Fruit fly (Drosophila melanogaster) whole organism, embryonic: ENCODE measurements around the gene inaE.

Experiments used
- CG10274 ChIP-seq: fragments of 200-800 bp; sonication (Bioruptor generic); optimal IDR thresholded peaks from 3 replicates; lab custom pipeline; 2017; ENCODE audit warnings: missing biosample characterization, mild to moderate bottlenecking, missing genetic modification characterization
- CG10462 ChIP-seq: fragments of 200-800 bp; sonication (Bioruptor generic); optimal IDR thresholded peaks from 2 replicates; lab custom pipeline; 2016; ENCODE audit warnings: missing biosample characterization, missing genetic modification characterization
- CG10654 ChIP-seq: fragments of 200-800 bp; sonication (Bioruptor generic); optimal IDR thresholded peaks from 2 replicates; lab custom pipeline; 2016; ENCODE audit warnings: missing biosample characterization, missing genetic modification characterization
- CG12155 ChIP-seq: fragments of 200-800 bp; sonication (Bioruptor generic); optimal IDR thresholded peaks from 3 replicates; lab custom pipeline; 2016; ENCODE audit warnings: missing biosample characterization, missing genetic modification characterization
- CG14441 ChIP-seq: fragments of 200-800 bp; sonication (Bioruptor generic); IDR thresholded peaks from 2 replicates; pipeline ENCODE4 v1.3.6; 2022; ENCODE audit warnings: missing biosample characterization, missing genetic modification characterization
- CG2116 ChIP-seq: fragments of 200-800 bp; sonication (Bioruptor generic); optimal IDR thresholded peaks from 3 replicates; lab custom pipeline; 2018; ENCODE audit warnings: missing biosample characterization, mild to moderate bottlenecking, missing genetic modification characterization
- CG2120 ChIP-seq: fragments of 200-800 bp; sonication (Bioruptor generic); optimal IDR thresholded peaks from 3 replicates; lab custom pipeline; 2016; ENCODE audit warnings: missing biosample characterization, missing genetic modification characterization
- CG3065 ChIP-seq: fragments of 200-800 bp; sonication (Bioruptor generic); optimal IDR thresholded peaks from 2 replicates; lab custom pipeline; 2016; ENCODE audit warnings: missing biosample characterization, missing genetic modification characterization
- CG3163 ChIP-seq: fragments of 200-800 bp; sonication (Bioruptor generic); optimal IDR thresholded peaks from 3 replicates; lab custom pipeline; 2016; ENCODE audit warnings: missing biosample characterization, missing genetic modification characterization
- CG34422 ChIP-seq: fragments of 200-800 bp; sonication (Bioruptor generic); IDR thresholded peaks from 3 replicates; pipeline ENCODE4 v1.3.6; 2022; ENCODE audit warnings: missing biosample characterization, missing genetic modification characterization
- CG4360 ChIP-seq: fragments of 200-800 bp; sonication (Bioruptor generic); IDR thresholded peaks from 2 replicates; pipeline ENCODE4 v1.3.6; 2022; ENCODE audit warnings: missing biosample characterization, missing genetic modification characterization
- CG4424 ChIP-seq: fragments of 200-800 bp; sonication (Bioruptor generic); optimal IDR thresholded peaks from 3 replicates; lab custom pipeline; 2016; ENCODE audit warnings: missing biosample characterization, missing genetic modification characterization
- CG4617 ChIP-seq: fragments of 200-800 bp; sonication (Bioruptor generic); optimal IDR thresholded peaks from 3 replicates; lab custom pipeline; 2016; ENCODE audit warnings: missing biosample characterization, missing genetic modification characterization, borderline replicate concordance
- CG5180 ChIP-seq: fragments of 200-800 bp; sonication (Bioruptor generic); optimal IDR thresholded peaks from 3 replicates; lab custom pipeline; 2017; ENCODE audit warnings: missing biosample characterization, missing genetic modification characterization, mild to moderate bottlenecking, moderate library complexity, missing genetic modification reagents
- CrebB ChIP-seq: fragments of 200-800 bp; sonication (Bioruptor generic); optimal IDR thresholded peaks from 3 replicates; lab custom pipeline; 2018; ENCODE audit warnings: missing biosample characterization, mild to moderate bottlenecking, missing genetic modification characterization
- Dip3 ChIP-seq: fragments of 200-800 bp; sonication (Bioruptor generic); optimal IDR thresholded peaks from 3 replicates; lab custom pipeline; 2016; ENCODE audit warnings: missing biosample characterization, missing genetic modification characterization
- Doc3 ChIP-seq: fragments of 200-800 bp; sonication (Bioruptor generic); IDR thresholded peaks from 3 replicates; pipeline ENCODE4 v1.3.6; 2022; ENCODE audit warnings: missing biosample characterization, missing genetic modification characterization; ENCODE audit not compliant: partially characterized antibody
- Drgx ChIP-seq: fragments of 200-800 bp; sonication (Bioruptor generic); IDR thresholded peaks from 2 replicates; pipeline ENCODE4 v1.3.6; 2022; ENCODE audit warnings: missing biosample characterization, missing genetic modification characterization
- Eip74EF ChIP-seq, 2 experiments: fragments of 200-800 bp in 1 of 2; fragments of >200 bp in 1 of 2; sonication (Bioruptor generic) in 1 of 2; optimal IDR thresholded peaks; 2 replicates each; lab custom pipeline; 2017 to 2019; ENCODE audit warnings: missing biosample characterization in 2 of 2, missing genetic modification characterization in 2 of 2, mild to moderate bottlenecking in 1 of 2, moderate library complexity in 1 of 2
- Elba2 ChIP-seq: fragments of 200-800 bp; sonication (Bioruptor generic); optimal IDR thresholded peaks from 3 replicates; lab custom pipeline; 2016; ENCODE audit warnings: missing biosample characterization, missing genetic modification characterization
- Fer3 ChIP-seq: fragments of 200-800 bp; sonication (Bioruptor generic); optimal IDR thresholded peaks from 2 replicates; lab custom pipeline; 2018; ENCODE audit warnings: missing biosample characterization, mild to moderate bottlenecking, missing genetic modification characterization, moderate library complexity
- GATAe ChIP-seq: fragments of 200-800 bp; sonication (Bioruptor generic); conservative IDR thresholded peaks from 2 replicates; pipeline ENCODE4 v1.3.6; 2022; ENCODE audit warnings: missing biosample characterization, missing genetic modification characterization
- Hey ChIP-seq: fragments of 200-800 bp; sonication (Bioruptor generic); optimal IDR thresholded peaks from 3 replicates; lab custom pipeline; 2018; ENCODE audit warnings: missing biosample characterization, mild to moderate bottlenecking, missing genetic modification characterization
- Hmr ChIP-seq: fragments of 200-800 bp; sonication (Bioruptor generic); optimal IDR thresholded peaks from 3 replicates; lab custom pipeline; 2017; ENCODE audit warnings: mild to moderate bottlenecking, missing biosample characterization, missing genetic modification reagents, missing genetic modification characterization
- NFAT ChIP-seq: fragments of 200-800 bp; sonication (Bioruptor generic); IDR thresholded peaks from 2 replicates; pipeline ENCODE4 v1.3.6; 2022; ENCODE audit warnings: missing biosample characterization, missing genetic modification characterization
- Opbp ChIP-seq: fragments of 200-800 bp; sonication (Bioruptor generic); IDR thresholded peaks from 3 replicates; pipeline ENCODE4 v1.3.6; 2022; ENCODE audit warnings: missing biosample characterization, missing genetic modification characterization; ENCODE audit not compliant: partially characterized antibody
- Vsx1 ChIP-seq: fragments of 200-800 bp; sonication (Bioruptor generic); optimal IDR thresholded peaks from 2 replicates; lab custom pipeline; 2017; ENCODE audit warnings: missing biosample characterization, mild to moderate bottlenecking, missing genetic modification characterization, missing genetic modification reagents
- YL-1 ChIP-seq: fragments of 200-800 bp; sonication (Bioruptor generic); optimal IDR thresholded peaks from 3 replicates; lab custom pipeline; 2017; ENCODE audit warnings: missing biosample characterization, mild to moderate bottlenecking, missing genetic modification characterization
- aop ChIP-seq: fragments of 200-800 bp; sonication (Bioruptor generic); IDR thresholded peaks from 2 replicates; pipeline ENCODE4 v1.3.6; 2022; ENCODE audit warnings: missing biosample characterization, missing genetic modification characterization
- cato ChIP-seq: fragments of 200-800 bp; sonication (Bioruptor generic); optimal IDR thresholded peaks from 2 replicates; lab custom pipeline; 2016; ENCODE audit warnings: missing biosample characterization, missing genetic modification characterization, borderline replicate concordance
- caup ChIP-seq: fragments of 200-800 bp; sonication (Bioruptor generic); optimal IDR thresholded peaks from 3 replicates; lab custom pipeline; 2017; ENCODE audit warnings: missing biosample characterization, mild to moderate bottlenecking, missing genetic modification characterization, moderate library complexity; ENCODE audit not compliant: severe bottlenecking
- cg ChIP-seq: fragments of 200-800 bp; sonication (Bioruptor generic); optimal IDR thresholded peaks from 3 replicates; lab custom pipeline; 2019; ENCODE audit warnings: missing biosample characterization, mild to moderate bottlenecking, missing genetic modification characterization, moderate library complexity
- ftz-f1 ChIP-seq: fragments of 200-800 bp; sonication (Bioruptor generic); optimal IDR thresholded peaks from 2 replicates; lab custom pipeline; 2016; ENCODE audit warnings: missing biosample characterization, missing genetic modification characterization
- h ChIP-seq: fragments of >200 bp; optimal IDR thresholded peaks from 2 replicates; lab custom pipeline; 2017
- hkb ChIP-seq, 2 experiments: fragments of 200-800 bp in 1 of 2; fragments of >200 bp in 1 of 2; sonication (Bioruptor generic) in 1 of 2; IDR thresholded peaks in 1 of 2; optimal IDR thresholded peaks in 1 of 2; 2 replicates each; pipeline versions ENCODE4 v1.3.6 to Lab custom; 2017 to 2022; ENCODE audit warnings: missing biosample characterization in 1 of 2, missing genetic modification characterization in 1 of 2
- insv ChIP-seq, 2 experiments: fragments of 200-800 bp; sonication (Bioruptor generic); optimal IDR thresholded peaks; 3 replicates each; lab custom pipeline; 2016 to 2018; ENCODE audit warnings: missing biosample characterization in 2 of 2, missing genetic modification characterization in 2 of 2
- jigr1 ChIP-seq: fragments of 200-800 bp; sonication (Bioruptor generic); IDR thresholded peaks from 3 replicates; pipeline ENCODE4 v1.3.6; 2022; ENCODE audit warnings: missing biosample characterization, missing genetic modification characterization
- kay ChIP-seq: fragments of 200-800 bp; sonication (Bioruptor generic); optimal IDR thresholded peaks from 2 replicates; lab custom pipeline; 2016; ENCODE audit warnings: missing biosample characterization, missing genetic modification characterization
- ken ChIP-seq: fragments of 200-800 bp; sonication (Bioruptor generic); IDR thresholded peaks from 3 replicates; pipeline ENCODE4 v1.3.6; 2022; ENCODE audit warnings: missing biosample characterization, missing genetic modification characterization
- luna ChIP-seq: fragments of 200-800 bp; sonication (Bioruptor generic); optimal IDR thresholded peaks from 2 replicates; lab custom pipeline; 2016; ENCODE audit warnings: missing biosample characterization, missing genetic modification characterization
- nerfin-1 ChIP-seq: fragments of 200-800 bp; sonication (Bioruptor generic); optimal IDR thresholded peaks from 3 replicates; lab custom pipeline; 2019; ENCODE audit warnings: missing biosample characterization, mild to moderate bottlenecking, missing genetic modification characterization, moderate library complexity
- nmo ChIP-seq: fragments of 200-800 bp; sonication (Bioruptor generic); optimal IDR thresholded peaks from 2 replicates; lab custom pipeline; 2018; ENCODE audit warnings: missing biosample characterization, mild to moderate bottlenecking, missing genetic modification characterization, moderate library complexity
- onecut ChIP-seq: fragments of 200-800 bp; sonication (Bioruptor generic); IDR thresholded peaks from 2 replicates; pipeline ENCODE4 v1.3.6; 2022; ENCODE audit warnings: missing biosample characterization, missing genetic modification characterization
- p53 ChIP-seq: fragments of 200-800 bp; sonication (Bioruptor generic); optimal IDR thresholded peaks from 2 replicates; lab custom pipeline; 2016; ENCODE audit warnings: missing biosample characterization, missing genetic modification characterization
- pum ChIP-seq: fragments of 200-800 bp; sonication (Bioruptor generic); optimal IDR thresholded peaks from 2 replicates; lab custom pipeline; 2016; ENCODE audit warnings: missing biosample characterization, missing genetic modification characterization
- run ChIP-seq: fragments of 200-800 bp; sonication (Bioruptor generic); optimal IDR thresholded peaks from 3 replicates; lab custom pipeline; 2018; ENCODE audit warnings: missing biosample characterization, mild to moderate bottlenecking, missing genetic modification characterization
- sc ChIP-seq, 3 experiments: fragments of >200 bp in 2 of 3; fragments of 200-800 bp in 1 of 3; sonication (Bioruptor generic) in 1 of 3; optimal IDR thresholded peaks; 2 replicates in 2 of 3; 3 replicates in 1 of 3; lab custom pipeline; 2017; ENCODE audit warnings: mild to moderate bottlenecking in 1 of 3, missing biosample characterization in 1 of 3, missing genetic modification characterization in 1 of 3, missing genetic modification reagents in 1 of 3
- sob ChIP-seq: fragments of 200-800 bp; sonication (Bioruptor generic); IDR thresholded peaks from 2 replicates; pipeline ENCODE4 v1.3.6; 2022; ENCODE audit warnings: missing biosample characterization, missing genetic modification characterization
- zen ChIP-seq: fragments of 200-800 bp; sonication (Bioruptor generic); optimal IDR thresholded peaks from 3 replicates; lab custom pipeline; 2018; ENCODE audit warnings: missing biosample characterization, mild to moderate bottlenecking, missing genetic modification characterization, moderate library complexity

inaE gene

dm6 chrX:13734866-13735265, 48.6 kb upstream of the inaE start (continued):
- TF ChIP-seq CG2116 (GFP tag; lab: Kevin White, UChicago) (no peak), h (lab: Kevin White, UChicago) (no peak), CG12155 (GFP tag; lab: Kevin White, UChicago) (no peak), sc (optimal IDR thresholded peaks at IDR 0.05; lab: Kevin White, UChicago) (no peak), sc (GFP tag; optimal IDR thresholded peaks at IDR 0.05; lab: Kevin White, UChicago) (no peak), pum (GFP tag; lab: Kevin White, UChicago) (no peak), Drgx (GFP tag; lab: Robert Waterston, UW) (peak; percentile 60), ftz-f1 (GFP tag; lab: Kevin White, UChicago) (no peak), Doc3 (GFP tag; lab: Robert Waterston, UW) (no peak), nmo (GFP tag; lab: Kevin White, UChicago) (no peak), Fer3 (tag; lab: Kevin White, UChicago) (no peak), jigr1 (no peak), CG10462 (GFP tag; lab: Kevin White, UChicago) (no peak), Hmr (no peak), Dip3 (GFP tag; lab: Kevin White, UChicago) (no peak), Hey (tag; lab: Kevin White, UChicago) (no peak), CG2120 (peak; percentile 24), CG4424 (GFP tag; lab: Kevin White, UChicago) (peak; percentile 5), ken (GFP tag; lab: Robert Waterston, UW) (no peak), p53 (GFP tag; lab: Kevin White, UChicago) (no peak), luna (no peak), kay (no peak), Opbp (no peak), CG10654 (GFP tag; lab: Kevin White, UChicago) (no peak), aop (GFP tag; lab: Robert Waterston, UW) (no peak), CG34422 (GFP tag; lab: Robert Waterston, UW) (no peak), NFAT (no peak), CG14441 (GFP tag; lab: Robert Waterston, UW) (no peak), CG3163 (GFP tag; lab: Kevin White, UChicago) (no peak), sob (GFP tag; lab: Robert Waterston, UW) (no peak)

dm6 chrX:13735322-13736173, 48.0 kb upstream of the inaE start:
- TF ChIP-seq CG5180 (GFP tag; lab: Kevin White, UChicago) (no peak), CG4360 (GFP tag; lab: Robert Waterston, UW) (0 out of 2 replicates have a peak, but pooled peaks have one; percentile 15), zen (tag; lab: Kevin White, UChicago) (peak; percentile 7), YL-1 (GFP tag; lab: Kevin White, UChicago) (peak; percentile 25), Drgx (GFP tag; lab: Robert Waterston, UW) (peak; percentile 17; the same call in 1 of the 2 replicates), run (tag; lab: Kevin White, UChicago) (no peak), CrebB (tag; lab: Kevin White, UChicago) (no peak), CG10274 (GFP tag; lab: Kevin White, UChicago) (no peak), cato (no peak), Elba2 (GFP tag; lab: Kevin White, UChicago) (peak; percentile 88), hkb (optimal IDR thresholded peaks at IDR 0.05; lab: Kevin White, UChicago) (no peak), hkb (GFP tag; IDR thresholded peaks at IDR 0.05; lab: Robert Waterston, UW) (0 out of 2 replicates have a peak, but pooled peaks have one; percentile 7), Eip74EF (GFP tag; optimal IDR thresholded peaks at IDR 0.05; lab: Kevin White, UChicago) (peak in 1 of 2 experiments; percentile 29), cg (peak; percentile 77), onecut (no peak), CG4617 (GFP tag; lab: Kevin White, UChicago) (peak; percentile 79), GATAe (GFP tag; lab: Robert Waterston, UW) (no peak), Vsx1 (GFP tag; lab: Kevin White, UChicago) (peak; percentile 79), insv (GFP tag; optimal IDR thresholded peaks at IDR 0.05; lab: Kevin White, UChicago) (peak; percentile 91 to 98), CG3065 (peak; percentile 97), nerfin-1 (tag; lab: Kevin White, UChicago) (peak; percentile 37), caup (GFP tag; lab: Kevin White, UChicago) (peak; percentile 10)
